Fruit fly (Drosophila melanogaster) whole organism, embryonic: Measurements from ENCODE around the gene Kmn1.
A peak's percentile ranks its signal among the peaks of the same experiment; 100 is the strongest.

Experiments
- C15 ChIP-seq: fragments of 200-800 bp; sonication (Bioruptor generic); IDR thresholded peaks from 3 replicates; pipeline ENCODE4 v1.3.6; 2022; ENCODE audit warnings: missing biosample characterization, missing genetic modification characterization
- CG10565 ChIP-seq: fragments of 200-800 bp; sonication (Bioruptor generic); optimal IDR thresholded peaks from 3 replicates; lab custom pipeline; 2016; ENCODE audit warnings: missing biosample characterization, mild to moderate bottlenecking, missing genetic modification characterization
- CG14710 ChIP-seq: fragments of 200-800 bp; sonication (Bioruptor generic); optimal IDR thresholded peaks from 3 replicates; lab custom pipeline; 2019; ENCODE audit warnings: missing biosample characterization, mild to moderate bottlenecking, missing genetic modification characterization, moderate library complexity
- CG15696 ChIP-seq: fragments of 200-800 bp; sonication (Bioruptor generic); optimal IDR thresholded peaks from 2 replicates; lab custom pipeline; 2019; ENCODE audit warnings: missing biosample characterization, mild to moderate bottlenecking, missing genetic modification characterization, moderate library complexity
- CG17385 ChIP-seq: fragments of 200-800 bp; sonication (Bioruptor generic); optimal IDR thresholded peaks from 3 replicates; lab custom pipeline; 2018; ENCODE audit warnings: missing biosample characterization, mild to moderate bottlenecking, missing genetic modification characterization
- CG17829 ChIP-seq: fragments of 200-800 bp; optimal IDR thresholded peaks from 2 replicates; lab custom pipeline; 2019; ENCODE audit warnings: missing biosample characterization, mild to moderate bottlenecking, missing genetic modification characterization, moderate library complexity
- CG31441 ChIP-seq: fragments of 200-800 bp; sonication (Bioruptor generic); IDR thresholded peaks from 2 replicates; pipeline ENCODE4 v1.3.6; 2022; ENCODE audit warnings: missing biosample characterization, missing genetic modification characterization
- CG34422 ChIP-seq: fragments of 200-800 bp; sonication (Bioruptor generic); IDR thresholded peaks from 3 replicates; pipeline ENCODE4 v1.3.6; 2022; ENCODE audit warnings: missing biosample characterization, missing genetic modification characterization
- CG5245 ChIP-seq: fragments of 200-800 bp; sonication (Bioruptor generic); optimal IDR thresholded peaks from 3 replicates; lab custom pipeline; 2016; ENCODE audit warnings: missing biosample characterization, missing genetic modification characterization
- CG8944 ChIP-seq: fragments of 200-800 bp; sonication (Bioruptor generic); optimal IDR thresholded peaks from 3 replicates; lab custom pipeline; 2016; ENCODE audit warnings: missing biosample characterization, missing genetic modification characterization
- CG9817 ChIP-seq: fragments of 200-800 bp; sonication (Bioruptor generic); optimal IDR thresholded peaks from 2 replicates; lab custom pipeline; 2018; ENCODE audit warnings: missing biosample characterization, mild to moderate bottlenecking, missing genetic modification characterization, moderate library complexity
- CG9932 ChIP-seq: fragments of 200-800 bp; sonication (Bioruptor generic); IDR thresholded peaks from 2 replicates; pipeline ENCODE4 v1.3.6; 2022; ENCODE audit warnings: missing biosample characterization, missing genetic modification characterization
- Dp ChIP-seq: fragments of 200-800 bp; sonication (Bioruptor generic); optimal IDR thresholded peaks from 2 replicates; lab custom pipeline; 2018; ENCODE audit warnings: missing biosample characterization, mild to moderate bottlenecking, missing genetic modification characterization, moderate library complexity
- E2f2 ChIP-seq: fragments of 200-800 bp; sonication (Bioruptor generic); IDR thresholded peaks from 2 replicates; pipeline ENCODE4 v1.3.6; 2022; ENCODE audit warnings: missing biosample characterization, missing genetic modification characterization
- HLH4C ChIP-seq: fragments of 200-800 bp; sonication (Bioruptor generic); IDR thresholded peaks from 3 replicates; pipeline ENCODE4 v1.3.6; 2022; ENCODE audit warnings: missing biosample characterization, missing genetic modification characterization; ENCODE audit not compliant: partially characterized antibody
- Hr3 ChIP-seq: fragments of 200-800 bp; sonication (Bioruptor generic); optimal IDR thresholded peaks from 3 replicates; lab custom pipeline; 2016; ENCODE audit warnings: missing biosample characterization, missing genetic modification characterization
- Mad ChIP-seq: fragments of 200-800 bp; sonication (Bioruptor generic); optimal IDR thresholded peaks from 2 replicates; lab custom pipeline; 2016; ENCODE audit warnings: missing biosample characterization, missing genetic modification characterization
- Med ChIP-seq: fragments of 200-800 bp; sonication (Bioruptor generic); peaks from one replicate; lab custom pipeline; 2016; ENCODE audit warnings: missing biosample characterization, missing genetic modification characterization, mild to moderate bottlenecking, inconsistent platforms, moderate library complexity
- Mes4 ChIP-seq: fragments of 200-800 bp; sonication (Bioruptor generic); optimal IDR thresholded peaks from 2 replicates; lab custom pipeline; 2016; ENCODE audit warnings: missing biosample characterization, missing genetic modification characterization
- Myb ChIP-seq: fragments of 200-800 bp; sonication (Bioruptor generic); optimal IDR thresholded peaks from 2 replicates; lab custom pipeline; 2016; ENCODE audit warnings: missing biosample characterization, missing genetic modification characterization
- NC2α ChIP-seq: fragments of 200-800 bp; sonication (Bioruptor generic); optimal IDR thresholded peaks from 2 replicates; lab custom pipeline; 2016; ENCODE audit warnings: missing biosample characterization, missing genetic modification characterization
- NFAT ChIP-seq: fragments of 200-800 bp; sonication (Bioruptor generic); IDR thresholded peaks from 2 replicates; pipeline ENCODE4 v1.3.6; 2022; ENCODE audit warnings: missing biosample characterization, missing genetic modification characterization
- NK7.1 ChIP-seq: fragments of 200-800 bp; sonication (Bioruptor generic); optimal IDR thresholded peaks from 3 replicates; lab custom pipeline; 2016; ENCODE audit warnings: missing biosample characterization, missing genetic modification characterization
- Opbp ChIP-seq: fragments of 200-800 bp; sonication (Bioruptor generic); IDR thresholded peaks from 3 replicates; pipeline ENCODE4 v1.3.6; 2022; ENCODE audit warnings: missing biosample characterization, missing genetic modification characterization; ENCODE audit not compliant: partially characterized antibody
- Rx ChIP-seq: fragments of 200-800 bp; sonication (Bioruptor generic); IDR thresholded peaks from 2 replicates; pipeline ENCODE4 v1.3.6; 2022; ENCODE audit warnings: missing biosample characterization, missing genetic modification characterization
- Sry-β ChIP-seq: fragments of 200-800 bp; sonication (Bioruptor generic); optimal IDR thresholded peaks from 2 replicates; lab custom pipeline; 2018; ENCODE audit warnings: missing biosample characterization, mild to moderate bottlenecking, missing genetic modification characterization, moderate library complexity
- Stat92E ChIP-seq, 3 experiments: fragments of >200 bp in 2 of 3; fragments of 200-800 bp in 1 of 3; sonication (Bioruptor generic) in 1 of 3; optimal IDR thresholded peaks; 2 replicates each; lab custom pipeline; 2017 to 2019; ENCODE audit warnings: missing biosample characterization in 3 of 3, missing genetic modification characterization in 3 of 3, mild to moderate bottlenecking in 1 of 3, moderate library complexity in 1 of 3
- Xbp1 ChIP-seq: fragments of 200-800 bp; sonication (Bioruptor generic); optimal IDR thresholded peaks from 3 replicates; lab custom pipeline; 2016; ENCODE audit warnings: missing biosample characterization, mild to moderate bottlenecking, missing genetic modification characterization
- ap ChIP-seq: fragments of 200-800 bp; sonication (Bioruptor generic); IDR thresholded peaks from 2 replicates; pipeline ENCODE4 v1.3.6; 2022; ENCODE audit warnings: missing biosample characterization, missing genetic modification characterization
- en ChIP-seq: fragments of 200-800 bp; sonication (Bioruptor generic); optimal IDR thresholded peaks from 2 replicates; lab custom pipeline; 2016; ENCODE audit warnings: missing biosample characterization, missing genetic modification characterization
- ewg ChIP-seq: fragments of 200-800 bp; sonication (Bioruptor generic); optimal IDR thresholded peaks from 3 replicates; lab custom pipeline; 2017; ENCODE audit warnings: mild to moderate bottlenecking, missing biosample characterization, missing genetic modification reagents, missing genetic modification characterization
- gfzf ChIP-seq: fragments of 200-800 bp; sonication (Bioruptor generic); optimal IDR thresholded peaks from 2 replicates; lab custom pipeline; 2016; ENCODE audit warnings: missing biosample characterization, mild to moderate bottlenecking, missing genetic modification characterization, moderate library complexity
- grau ChIP-seq: fragments of 200-800 bp; optimal IDR thresholded peaks from 3 replicates; lab custom pipeline; 2019; ENCODE audit warnings: missing biosample characterization, mild to moderate bottlenecking, missing genetic modification characterization, moderate library complexity
- gsb-n ChIP-seq: fragments of 200-800 bp; sonication (Bioruptor generic); optimal IDR thresholded peaks from 3 replicates; lab custom pipeline; 2018; ENCODE audit warnings: missing biosample characterization, mild to moderate bottlenecking, missing genetic modification characterization
- ind ChIP-seq: fragments of 200-800 bp; sonication (Bioruptor generic); optimal IDR thresholded peaks from 3 replicates; lab custom pipeline; 2016; ENCODE audit warnings: missing biosample characterization, missing genetic modification characterization
- jigr1 ChIP-seq: fragments of 200-800 bp; sonication (Bioruptor generic); IDR thresholded peaks from 3 replicates; pipeline ENCODE4 v1.3.6; 2022; ENCODE audit warnings: missing biosample characterization, missing genetic modification characterization
- jumu ChIP-seq: fragments of 200-800 bp; sonication (Bioruptor generic); optimal IDR thresholded peaks from 3 replicates; lab custom pipeline; 2016; ENCODE audit warnings: missing biosample characterization, missing genetic modification characterization
- kay ChIP-seq: fragments of 200-800 bp; sonication (Bioruptor generic); optimal IDR thresholded peaks from 2 replicates; lab custom pipeline; 2016; ENCODE audit warnings: missing biosample characterization, missing genetic modification characterization
- pita ChIP-seq: fragments of 200-800 bp; sonication (Bioruptor generic); optimal IDR thresholded peaks from 2 replicates; lab custom pipeline; 2017; ENCODE audit warnings: missing biosample characterization, mild to moderate bottlenecking, missing genetic modification characterization
- pzg ChIP-seq: fragments of 200-800 bp; sonication (Bioruptor generic); optimal IDR thresholded peaks from 3 replicates; lab custom pipeline; 2018; ENCODE audit warnings: missing biosample characterization, mild to moderate bottlenecking, missing genetic modification characterization, moderate library complexity
- row ChIP-seq: fragments of 200-800 bp; sonication (Bioruptor generic); IDR thresholded peaks from 3 replicates; pipeline ENCODE4 v1.3.6; 2022; ENCODE audit warnings: missing biosample characterization, missing genetic modification characterization
- ssp ChIP-seq: fragments of 200-800 bp; sonication (Bioruptor generic); IDR thresholded peaks from 2 replicates; pipeline ENCODE4 v1.3.6; 2022; ENCODE audit warnings: missing biosample characterization, missing genetic modification characterization
- wdn ChIP-seq: fragments of 200-800 bp; sonication (Bioruptor generic); IDR thresholded peaks from 2 replicates; pipeline ENCODE4 v1.3.6; 2022; ENCODE audit warnings: missing biosample characterization, missing genetic modification characterization
- z ChIP-seq: fragments of 200-800 bp; sonication (Bioruptor generic); IDR thresholded peaks from 3 replicates; pipeline ENCODE4 v1.3.6; 2022; ENCODE audit warnings: missing biosample characterization, missing genetic modification characterization

Gene Kmn1

DNA sequence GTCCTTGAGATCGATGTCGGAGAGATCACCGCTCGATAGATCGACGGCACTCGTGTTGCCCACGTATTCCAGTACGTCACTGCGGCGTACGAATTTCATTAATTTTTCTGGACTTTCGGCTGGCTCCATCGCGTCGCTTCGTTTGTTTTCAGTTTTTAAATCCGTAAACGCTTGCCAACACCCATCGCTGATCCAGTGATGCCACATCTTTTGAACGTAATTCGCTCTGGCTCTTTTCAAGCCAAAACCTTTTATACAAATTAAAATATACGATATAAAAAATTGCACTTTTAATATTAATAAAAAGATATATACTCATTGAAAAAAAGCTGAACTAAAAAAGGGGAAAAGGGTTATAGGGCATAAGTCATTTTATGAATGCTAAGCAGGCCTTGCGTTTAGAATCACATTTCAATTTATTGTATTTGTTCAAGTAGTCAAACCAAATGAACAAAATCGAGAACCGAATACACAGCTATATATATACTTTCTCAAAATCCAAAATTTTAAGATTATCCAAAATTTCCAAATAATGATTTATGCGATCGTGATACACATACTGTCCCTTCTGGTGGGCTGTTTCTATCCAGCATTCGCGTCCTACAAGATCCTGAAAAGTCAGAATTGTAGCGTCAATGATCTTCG, at the start of gene Kmn1, which contains the start of gene Reepl1 (continued):
- TF ChIP-seq z (GFP tag; lab: Robert Waterston, UW) (no peak), Mad (GFP tag; lab: Kevin White, UChicago) (no peak), HLH4C (no peak), Myb (peak; percentile 13), CG10565 (GFP tag; lab: Kevin White, UChicago) (no peak), gsb-n (tag; lab: Kevin White, UChicago) (no peak), jigr1 (GFP tag; lab: Robert Waterston, UW) (no peak), gfzf (peak; percentile 33), Mes4 (GFP tag; lab: Kevin White, UChicago) (no peak), pita (GFP tag; lab: Kevin White, UChicago) (no peak), Med (peak; percentile 19), NK7.1 (GFP tag; lab: Kevin White, UChicago) (no peak), ind (GFP tag; lab: Kevin White, UChicago) (peak; percentile 7), CG17829 (tag; lab: Kevin White, UChicago) (no peak), C15 (GFP tag; lab: Robert Waterston, UW) (no peak), E2f2 (GFP tag; lab: Robert Waterston, UW) (peak; percentile 52; the same call in 1 of the 2 replicates), Stat92E (GFP tag; optimal IDR thresholded peaks at IDR 0.05; lab: Kevin White, UChicago) (no peak), CG31441 (GFP tag; lab: Robert Waterston, UW) (no peak), Xbp1 (GFP tag; lab: Kevin White, UChicago) (peak; percentile 4), grau (tag; lab: Kevin White, UChicago) (peak; percentile 3), jumu (peak; percentile 21), CG17385 (no peak), kay (GFP tag; lab: Kevin White, UChicago) (no peak), NFAT (GFP tag; lab: Robert Waterston, UW) (peak; percentile 12; the same call in 1 of the 2 replicates), CG15696 (no peak), CG8944 (GFP tag; lab: Kevin White, UChicago) (no peak), NC2α (no peak), wdn (GFP tag; lab: Robert Waterston, UW) (no peak), Sry-β (GFP tag; lab: Kevin White, UChicago) (peak; percentile 88), CG14710 (tag; lab: Kevin White, UChicago) (peak; percentile 2), CG9817 (peak; percentile 10), en (GFP tag; lab: Kevin White, UChicago) (no peak), row (GFP tag; lab: Robert Waterston, UW) (peak; percentile 72), Opbp (GFP tag; lab: Robert Waterston, UW) (no peak), ap (GFP tag; lab: Robert Waterston, UW) (no peak), CG34422 (GFP tag; lab: Robert Waterston, UW) (no peak), ssp (GFP tag; lab: Robert Waterston, UW) (peak; percentile 32; the same call in 1 of the 2 replicates), Dp (GFP tag; lab: Kevin White, UChicago) (peak; percentile 45), pzg (GFP tag; lab: Kevin White, UChicago) (peak; percentile 29), CG9932 (GFP tag; lab: Robert Waterston, UW) (peak; percentile 39; the same call in 1 of the 2 replicates), ewg (GFP tag; lab: Kevin White, UChicago) (no peak), CG5245 (GFP tag; lab: Kevin White, UChicago) (no peak), Hr3 (GFP tag; lab: Kevin White, UChicago) (no peak), Rx (GFP tag; lab: Robert Waterston, UW) (no peak)
